Worm (Caenorhabditis elegans): ENCODE results near the gene ral-1.

DNA sequence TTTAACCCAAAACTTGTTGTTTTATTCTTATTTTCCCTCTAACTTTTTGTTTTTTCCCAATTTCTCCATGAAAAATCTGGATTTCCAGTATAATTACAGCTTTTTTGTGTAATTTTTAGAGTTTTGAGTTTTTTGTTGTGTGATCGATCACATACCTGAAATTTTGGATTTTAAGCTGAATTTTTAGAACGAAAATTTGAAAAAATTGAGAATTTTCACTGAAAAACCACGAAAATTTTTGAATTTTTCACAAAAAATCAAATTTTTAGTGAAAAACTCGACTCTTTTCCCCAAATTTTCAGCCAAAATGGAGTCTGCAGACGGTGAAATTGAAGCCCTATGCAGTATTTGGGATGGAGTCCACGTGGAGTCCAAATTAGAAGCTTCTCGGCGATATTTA lies 14.0 kb upstream of the ral-1 start, which contains the start of gene Y53G8AR.5:
- TF ChIP-seq aly-2 (tag; optimal IDR thresholded peaks at IDR 0.05) (no peak), lin-39 (tag; optimal IDR thresholded peaks at IDR 0.05) (no peak), nhr-11 (tag; optimal IDR thresholded peaks at IDR 0.05) (no peak), lin-15B (tag; optimal IDR thresholded peaks at IDR 0.05) (no peak)
